Fruit fly (Drosophila melanogaster): ENCODE data around the gene scpr-B.

- TF ChIP-seq CG15710 (tag; optimal IDR thresholded peaks at IDR 0.05) (no peak), CG4496 (GFP tag; IDR thresholded peaks at IDR 0.05) (no peak), CG10348 (GFP tag; IDR thresholded peaks at IDR 0.05) (no peak), CG13204 (GFP tag; optimal IDR thresholded peaks at IDR 0.05) (no peak), fd96Ca (GFP tag; IDR thresholded peaks at IDR 0.05) (no peak), CG8301 (tag; optimal IDR thresholded peaks at IDR 0.05) (no peak), CG14655 (GFP tag; optimal IDR thresholded peaks at IDR 0.05) (no peak), rn (GFP tag; IDR thresholded peaks at IDR 0.05) (no peak), EcR (GFP tag; optimal IDR thresholded peaks at IDR 0.05) (no peak), CG32121 (GFP tag; IDR thresholded peaks at IDR 0.05) (no peak), Ets98B (GFP tag; IDR thresholded peaks at IDR 0.05) (no peak), CG34367 (tag; optimal IDR thresholded peaks at IDR 0.05) (no peak), CG8159 (tag; optimal IDR thresholded peaks at IDR 0.05) (no peak), D1 (tag; optimal IDR thresholded peaks at IDR 0.05) (no peak)
These were observed 3.2 kb downstream of the scpr-B start, which contains the start of gene CG31388 for dm6 chr3R:11237598-11237997.

All from whole organism, pupa.